1 fruit fly cellular context compared by ENCODE assay signal in the genomic region with DNA sequence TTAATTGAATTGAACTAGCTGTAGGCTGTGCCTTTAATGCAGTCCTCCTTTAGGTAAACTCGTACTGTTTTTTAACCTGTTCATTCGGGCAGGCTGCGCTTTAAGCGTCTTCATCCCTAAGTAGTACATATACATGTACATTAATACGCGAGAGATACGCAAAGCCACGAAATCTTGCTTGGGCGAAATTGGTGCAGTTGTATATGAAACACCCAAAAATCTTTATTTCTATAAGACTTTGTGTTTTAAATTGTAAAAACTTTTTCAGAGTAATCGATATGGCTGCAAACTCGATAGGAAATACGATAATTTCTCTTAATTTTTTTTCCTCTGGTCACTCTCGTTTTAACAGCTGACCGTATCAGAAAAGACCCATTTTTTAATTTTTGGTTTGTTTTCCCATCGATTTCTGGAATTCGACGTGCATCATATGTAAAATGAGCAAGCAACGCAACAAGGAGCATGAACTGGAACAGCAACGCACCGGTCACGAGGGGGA.
TF ChIP-seq lines count a peak whose summit lies in the region.

TSS of gene CG17163 (minus strand) at position 303 of the 499 bp plus-strand sequence.
TSS of gene CG17168 (plus strand) at position 332 of the 499 bp plus-strand sequence.

TF ChIP-seq in whole organism, embryonic, 481 proteins besides CTCF, POLR2A, EP300 and RAD21 (continued from another document):
- TF ChIP-seq Dp (GFP tag; optimal IDR thresholded peaks at IDR 0.05; lab: Kevin White, UChicago) (peak; percentile 4), Optix (GFP tag; IDR thresholded peaks at IDR 0.05; lab: Robert Waterston, UW) (no peak), Med (GFP tag; lab: Kevin White, UChicago) (peak; percentile 39), sens-2 (GFP tag; IDR thresholded peaks at IDR 0.05; lab: Robert Waterston, UW) (no peak), CG11560 (tag; IDR thresholded peaks at IDR 0.05; lab: Robert Waterston, UW) (no peak), CG7987 (GFP tag; optimal IDR thresholded peaks at IDR 0.05; lab: Kevin White, UChicago) (no peak), CG30020 (tag; optimal IDR thresholded peaks at IDR 0.05; lab: Kevin White, UChicago) (peak; percentile 54), CG1832 (GFP tag; optimal IDR thresholded peaks at IDR 0.05; lab: Kevin White, UChicago) (no peak), unc-4 (GFP tag; IDR thresholded peaks at IDR 0.05; lab: Robert Waterston, UW; ENCODE audit: partially characterized antibody) (0 out of 2 replicates have a peak, but pooled peaks have one; percentile 32), CG13296 (GFP tag; optimal IDR thresholded peaks at IDR 0.05; lab: Kevin White, UChicago) (no peak), CG15073 (GFP tag; optimal IDR thresholded peaks at IDR 0.05; lab: Kevin White, UChicago) (no peak), CG2202 (tag; optimal IDR thresholded peaks at IDR 0.05; lab: Kevin White, UChicago) (no peak), E2f2 (GFP tag; IDR thresholded peaks at IDR 0.05; lab: Robert Waterston, UW) (0 out of 2 replicates have a peak, but pooled peaks have one; percentile 14), wek (GFP tag; optimal IDR thresholded peaks at IDR 0.05; lab: Kevin White, UChicago) (no peak), lov (optimal IDR thresholded peaks at IDR 0.05; lab: Kevin White, UChicago) (no peak), lov (GFP tag; IDR thresholded peaks at IDR 0.05; lab: Robert Waterston, UW) (no peak), nom (GFP tag; optimal IDR thresholded peaks at IDR 0.05; lab: Kevin White, UChicago) (no peak), Dll (GFP tag; IDR thresholded peaks at IDR 0.05; lab: Robert Waterston, UW; ENCODE audit: partially characterized antibody) (0 out of 4 replicates have a peak, but pooled peaks have one; percentile 26), Spps (tag; optimal IDR thresholded peaks at IDR 0.05; lab: Kevin White, UChicago) (no peak), trem (tag; optimal IDR thresholded peaks at IDR 0.05; lab: Kevin White, UChicago) (peak; percentile 6), CG10462 (GFP tag; optimal IDR thresholded peaks at IDR 0.05; lab: Kevin White, UChicago) (no peak), CG2678 (tag; optimal IDR thresholded peaks at IDR 0.05; lab: Kevin White, UChicago) (no peak), CG12659 (GFP tag; optimal IDR thresholded peaks at IDR 0.05; lab: Kevin White, UChicago) (peak; percentile 8), CG16813 (GFP tag; IDR thresholded peaks at IDR 0.05; lab: Robert Waterston, UW; ENCODE audit: partially characterized antibody) (peak; percentile 47; the same call in 2 of the 3 replicates), CG14710 (tag; optimal IDR thresholded peaks at IDR 0.05; lab: Kevin White, UChicago) (peak; percentile 17), Dref (GFP tag; IDR thresholded peaks at IDR 0.05; lab: Robert Waterston, UW) (peak; percentile 53), CG33557 (GFP tag; optimal IDR thresholded peaks at IDR 0.05; lab: Kevin White, UChicago) (no peak)
